Fruit fly (Drosophila melanogaster) whole organism, wandering third instar larva: ENCODE results near the gene Spc105R.

Source experiments
- Abd-B ChIP-seq: fragments of >200 bp; optimal IDR thresholded peaks from 2 replicates; lab custom pipeline; 2017; ENCODE audit warnings: missing biosample characterization, missing genetic modification characterization
- CG32264 ChIP-seq: fragments of 200-800 bp; sonication (Bioruptor generic); optimal IDR thresholded peaks from 2 replicates; lab custom pipeline; 2016; ENCODE audit warnings: missing biosample characterization, missing genetic modification characterization
- CG9705 ChIP-seq: fragments of 200-800 bp; sonication (Bioruptor generic); optimal IDR thresholded peaks from 2 replicates; lab custom pipeline; 2018; ENCODE audit warnings: missing biosample characterization, mild to moderate bottlenecking, missing genetic modification characterization
- CrebA ChIP-seq: fragments of 200-800 bp; sonication (Bioruptor generic); optimal IDR thresholded peaks from 2 replicates; lab custom pipeline; 2016; ENCODE audit warnings: missing biosample characterization, mild to moderate bottlenecking, missing genetic modification characterization, borderline replicate concordance
- Dfd ChIP-seq: fragments of >200 bp; optimal IDR thresholded peaks from 2 replicates; lab custom pipeline; 2017; ENCODE audit warnings: missing biosample characterization, missing genetic modification characterization
- Dif ChIP-seq: fragments of 200-275, 200-300 bp; sonication (Bioruptor generic); optimal IDR thresholded peaks from 2 replicates; lab custom pipeline; 2018; ENCODE audit warnings: missing biosample characterization, missing genetic modification characterization; ENCODE audit not compliant: partially characterized antibody
- GATAd ChIP-seq: sonication (Bioruptor generic); optimal IDR thresholded peaks from 2 replicates; lab custom pipeline; 2016; ENCODE audit warnings: missing biosample characterization, missing genetic modification characterization
- Hr78 ChIP-seq: fragments of >200 bp; optimal IDR thresholded peaks from 2 replicates; lab custom pipeline; 2017; ENCODE audit warnings: missing biosample characterization, missing genetic modification characterization
- Mio ChIP-seq: sonication (Bioruptor generic); optimal IDR thresholded peaks from 2 replicates; lab custom pipeline; 2016; ENCODE audit warnings: missing biosample characterization, missing genetic modification characterization
- N ChIP-seq: fragments of >200 bp; optimal IDR thresholded peaks from 2 replicates; lab custom pipeline; 2018; ENCODE audit warnings: missing biosample characterization, missing external identifiers, missing genetic modification characterization
- OdsH ChIP-seq: fragments of 200-800 bp; sonication (Bioruptor generic); optimal IDR thresholded peaks from 2 replicates; lab custom pipeline; 2016; ENCODE audit warnings: missing biosample characterization, mild to moderate bottlenecking, missing genetic modification characterization
- Sp1 ChIP-seq: fragments of 200-800 bp; sonication (Bioruptor generic); optimal IDR thresholded peaks from 3 replicates; lab custom pipeline; 2019; ENCODE audit warnings: missing biosample characterization, mild to moderate bottlenecking, missing genetic modification characterization, moderate library complexity
- Vsx2 ChIP-seq: fragments of 200-300, 225-300 bp; sonication (Bioruptor generic); optimal IDR thresholded peaks from 2 replicates; lab custom pipeline; 2018; ENCODE audit warnings: missing biosample characterization, missing genetic modification characterization; ENCODE audit not compliant: partially characterized antibody
- br ChIP-seq: fragments of 200-800 bp; sonication (Bioruptor generic); optimal IDR thresholded peaks from 2 replicates; lab custom pipeline; 2016; ENCODE audit warnings: missing biosample characterization, missing genetic modification characterization
- dl ChIP-seq, 2 experiments: fragments of 175-275, 200-275 bp in 1 of 2; fragments of 200-275 bp in 1 of 2; sonication (Bioruptor generic); optimal IDR thresholded peaks; lab custom pipeline; 2018; ENCODE audit warnings: mild to moderate bottlenecking in 2 of 2, missing biosample characterization in 2 of 2, missing genetic modification characterization in 2 of 2, moderate library complexity in 2 of 2; ENCODE audit not compliant: partially characterized antibody in 2 of 2, insufficient read depth in 1 of 2
- dmrt93B ChIP-seq: fragments of 200-800 bp; sonication (Bioruptor generic); optimal IDR thresholded peaks from 2 replicates; lab custom pipeline; 2018; ENCODE audit warnings: missing biosample characterization, mild to moderate bottlenecking, missing genetic modification characterization
- dsf ChIP-seq: sonication (Bioruptor generic); optimal IDR thresholded peaks from 2 replicates; lab custom pipeline; 2016; ENCODE audit warnings: missing biosample characterization, missing genetic modification characterization, borderline replicate concordance
- ey ChIP-seq: fragments of 200-800 bp; sonication (Bioruptor generic); optimal IDR thresholded peaks from 2 replicates; lab custom pipeline; 2016; ENCODE audit warnings: missing biosample characterization, missing genetic modification characterization
- foxo ChIP-seq, 2 experiments: fragments of 200-800 bp; sonication (Bioruptor generic); optimal IDR thresholded peaks; 2 replicates in 1 of 2; 3 replicates in 1 of 2; lab custom pipeline; 2016 to 2017; ENCODE audit warnings: missing biosample characterization in 2 of 2, missing genetic modification characterization in 2 of 2
- fru ChIP-seq: fragments of 200-800 bp; sonication (Bioruptor generic); optimal IDR thresholded peaks from 3 replicates; lab custom pipeline; 2016; ENCODE audit warnings: missing biosample characterization, mild to moderate bottlenecking, missing genetic modification characterization
- h ChIP-seq: fragments of 200-800 bp; sonication (Bioruptor generic); optimal IDR thresholded peaks from 3 replicates; lab custom pipeline; 2016; ENCODE audit warnings: missing biosample characterization, mild to moderate bottlenecking, missing genetic modification characterization
- jim ChIP-seq: fragments of 175-275, 200-325 bp; sonication (Bioruptor generic); optimal IDR thresholded peaks from 2 replicates; lab custom pipeline; 2016; ENCODE audit warnings: missing biosample characterization, mild to moderate bottlenecking, missing genetic modification characterization
- pan ChIP-seq: fragments of >200 bp; optimal IDR thresholded peaks from 2 replicates; lab custom pipeline; 2017
- psq ChIP-seq: fragments of 200-800 bp; sonication (Bioruptor generic); optimal IDR thresholded peaks from 3 replicates; lab custom pipeline; 2017; ENCODE audit warnings: missing biosample characterization, mild to moderate bottlenecking, missing genetic modification characterization, moderate library complexity
- rgr ChIP-seq: fragments of 200-800 bp; sonication (Bioruptor generic); optimal IDR thresholded peaks from 3 replicates; lab custom pipeline; 2016; ENCODE audit warnings: missing biosample characterization, mild to moderate bottlenecking, missing genetic modification characterization
- sage ChIP-seq: fragments of 200-800 bp; sonication (Bioruptor generic); optimal IDR thresholded peaks from 2 replicates; lab custom pipeline; 2016; ENCODE audit warnings: missing biosample characterization, mild to moderate bottlenecking, missing genetic modification characterization
- sv ChIP-seq: fragments of 200-800 bp; sonication (Bioruptor generic); optimal IDR thresholded peaks from 3 replicates; lab custom pipeline; 2016; ENCODE audit warnings: missing biosample characterization, missing genetic modification characterization
- tai ChIP-seq: sonication (Bioruptor generic); optimal IDR thresholded peaks from 2 replicates; lab custom pipeline; 2016; ENCODE audit warnings: missing biosample characterization, missing genetic modification characterization
- usp ChIP-seq: fragments of >200 bp; optimal IDR thresholded peaks from 2 replicates; lab custom pipeline; 2017; ENCODE audit warnings: missing biosample characterization, missing genetic modification characterization
- woc ChIP-seq: sonication (Bioruptor generic); optimal IDR thresholded peaks from 2 replicates; lab custom pipeline; 2016; ENCODE audit warnings: missing biosample characterization, mild to moderate bottlenecking, missing genetic modification characterization

The Spc105R gene

dm6 chr3L:20800208-20800607 is at the start of gene Spc105R:
Spc105R (plus strand) TSS chr3L:20800410.
- TF ChIP-seq Sp1 (GFP tag; lab: Kevin White, UChicago) (no peak), Vsx2 (GFP tag; lab: Kevin White, UChicago) (no peak), dsf (GFP tag; lab: Kevin White, UChicago) (no peak), pan (lab: Kevin White, UChicago) (no peak), CG32264 (GFP tag; lab: Kevin White, UChicago) (no peak), fru (no peak), Mio (GFP tag; lab: Kevin White, UChicago) (no peak), Abd-B (GFP tag; lab: Kevin White, UChicago) (no peak), jim (GFP tag; lab: Kevin White, UChicago) (no peak), woc (GFP tag; lab: Kevin White, UChicago) (no peak), ey (GFP tag; lab: Kevin White, UChicago) (no peak), rgr (no peak), dmrt93B (no peak), foxo (GFP tag; optimal IDR thresholded peaks at IDR 0.05; lab: Kevin White, UChicago) (no peak), h (GFP tag; lab: Kevin White, UChicago) (no peak), br (GFP tag; lab: Kevin White, UChicago) (no peak), OdsH (GFP tag; lab: Kevin White, UChicago) (no peak), Dfd (GFP tag; lab: Kevin White, UChicago) (no peak)

- TF ChIP-seq usp (GFP tag; lab: Kevin White, UChicago) (no peak), dl (GFP tag; optimal IDR thresholded peaks at IDR 0.05; lab: Kevin White, UChicago; ENCODE audit: insufficient read depth in 1 of 2, partially characterized antibody in 2 of 2) (no peak), Dif (no peak), woc (GFP tag; lab: Kevin White, UChicago) (no peak)
These were observed 47.2 kb upstream of the Spc105R start for dm6 chr3L:20752964-20753363.

dm6 chr3L:20755585-20755984 is 44.6 kb upstream of the Spc105R start, which contains the start of gene CG33912:
CG33912 (minus strand) TSS chr3L:20755685.
- TF ChIP-seq woc (GFP tag; lab: Kevin White, UChicago) (no peak), foxo (GFP tag; optimal IDR thresholded peaks at IDR 0.05; lab: Kevin White, UChicago) (no peak), CG32264 (GFP tag; lab: Kevin White, UChicago) (no peak), sv (no peak), CG9705 (GFP tag; lab: Kevin White, UChicago) (no peak), dmrt93B (no peak), br (GFP tag; lab: Kevin White, UChicago) (no peak), N (no peak)

dm6 chr3L:20758583-20758982 is 41.6 kb upstream of the Spc105R start, which contains the start of gene CG43251:
CG43251 (plus strand) TSS chr3L:20758883.
- TF ChIP-seq psq (GFP tag; lab: Kevin White, UChicago) (no peak), CG9705 (GFP tag; lab: Kevin White, UChicago) (no peak), rgr (no peak), dl (GFP tag; optimal IDR thresholded peaks at IDR 0.05; lab: Kevin White, UChicago; ENCODE audit: insufficient read depth in 1 of 2, partially characterized antibody in 2 of 2) (no peak), tai (GFP tag; lab: Kevin White, UChicago) (no peak), Vsx2 (GFP tag; lab: Kevin White, UChicago) (no peak), dsf (GFP tag; lab: Kevin White, UChicago) (no peak), usp (GFP tag; lab: Kevin White, UChicago) (no peak), dmrt93B (no peak), GATAd (GFP tag; lab: Kevin White, UChicago) (no peak)

- TF ChIP-seq pan (lab: Kevin White, UChicago) (no peak), Hr78 (no peak), dsf (GFP tag; lab: Kevin White, UChicago) (no peak), Mio (GFP tag; lab: Kevin White, UChicago) (no peak), Vsx2 (GFP tag; lab: Kevin White, UChicago) (no peak), Dfd (GFP tag; lab: Kevin White, UChicago) (no peak), sage (GFP tag; lab: Kevin White, UChicago) (no peak), CrebA (GFP tag; lab: Kevin White, UChicago) (no peak), sv (no peak)
These were observed 38.7 kb upstream of the Spc105R start for dm6 chr3L:20761482-20761881.
